Worm (Caenorhabditis elegans) whole organism, early embryonic: ENCODE results near the gene nhr-124.

Experiments used
- B0310.2 ChIP-seq: sonication (generic microtip); optimal IDR thresholded peaks from 2 replicates; lab custom pipeline; 2016; ENCODE audit warnings: mild to moderate bottlenecking, missing genetic modification characterization, missing compliant biosample characterization
- ama-1 ChIP-seq: fragments of 150-350 bp; optimal IDR thresholded peaks from 2 replicates; lab custom pipeline; 2014

DNA sequence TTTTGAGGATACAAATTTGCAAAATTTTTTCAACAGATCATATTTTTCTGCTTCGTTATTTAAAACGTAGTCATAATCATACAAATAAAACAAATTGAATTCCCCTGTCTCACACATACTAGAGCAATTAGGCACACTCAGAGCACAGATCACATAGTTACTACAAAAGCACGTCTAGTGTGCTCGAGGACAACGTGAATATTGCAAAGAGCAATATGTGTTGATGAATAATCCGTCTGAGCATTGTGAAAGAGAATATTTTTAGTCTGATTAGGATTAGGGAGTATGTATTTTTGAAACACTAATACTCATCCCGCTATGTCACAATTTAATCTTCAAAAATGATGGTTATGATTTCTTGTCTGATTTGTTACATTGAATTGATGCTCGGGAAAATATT lies 8.8 kb downstream of the nhr-124 start:
- TF ChIP-seq ama-1 (lab: Kevin White, UChicago) = no peak
- TF ChIP-seq B0310.2 (tag; lab: Kevin White, UChicago) = no peak
